Worm (Caenorhabditis elegans) whole organism, mixed stage, embryonic: ENCODE results near the gene gcn-1.

Source experiments
- M03D4.4 ChIP-seq: sonication (generic microtip); optimal IDR thresholded peaks from 2 replicates; lab custom pipeline; 2017; ENCODE audit warnings: mild to moderate bottlenecking, missing genetic modification characterization, missing compliant biosample characterization
- bed-3 ChIP-seq: fragments of 200-800 bp; sonication (Bioruptor generic); optimal IDR thresholded peaks from 3 replicates; lab custom pipeline; 2018; ENCODE audit warnings: mild to moderate bottlenecking, missing genetic modification characterization, moderate library complexity, missing compliant biosample characterization
- blmp-1 ChIP-seq: fragments of 150-350 bp; optimal IDR thresholded peaks from 2 replicates; lab custom pipeline; 2014; ENCODE audit warnings: missing biosample characterization, missing genetic modification characterization
- ceh-39 ChIP-seq: fragments of 150-350 bp; optimal IDR thresholded peaks from 2 replicates; lab custom pipeline; 2014; ENCODE audit warnings: missing biosample characterization, missing genetic modification characterization
- ceh-43 ChIP-seq: fragments of 200-800 bp; sonication (Bioruptor generic); optimal IDR thresholded peaks from 2 replicates; lab custom pipeline; 2018; ENCODE audit warnings: mild to moderate bottlenecking, missing genetic modification characterization, moderate library complexity, missing compliant biosample characterization
- ceh-83 ChIP-seq: fragments of 200-800 bp; sonication (Bioruptor generic); optimal IDR thresholded peaks from 2 replicates; lab custom pipeline; 2018; ENCODE audit warnings: mild to moderate bottlenecking, missing genetic modification characterization, missing compliant biosample characterization
- ces-1 ChIP-seq: fragments of 150-350 bp; optimal IDR thresholded peaks from 2 replicates; lab custom pipeline; 2014; ENCODE audit warnings: missing biosample characterization, missing genetic modification reagents, missing genetic modification characterization
- drap-1 ChIP-seq: fragments of 200-800 bp; sonication (Bioruptor generic); optimal IDR thresholded peaks from 3 replicates; lab custom pipeline; 2018; ENCODE audit warnings: mild to moderate bottlenecking, missing genetic modification characterization, missing compliant biosample characterization
- elt-1 ChIP-seq: sonication (generic microtip); optimal IDR thresholded peaks from 2 replicates; lab custom pipeline; 2017; ENCODE audit warnings: missing genetic modification characterization, mild to moderate bottlenecking, missing compliant biosample characterization, antibody characterized with exemption, moderate library complexity, borderline replicate concordance; ENCODE audit not compliant: insufficient read depth
- flh-1 ChIP-seq: fragments of 200-800 bp; sonication (Bioruptor generic); optimal IDR thresholded peaks from 2 replicates; lab custom pipeline; 2018; ENCODE audit warnings: mild to moderate bottlenecking, missing genetic modification characterization, moderate library complexity, missing compliant biosample characterization
- ham-2 ChIP-seq: fragments of 200-800 bp; sonication (Bioruptor generic); optimal IDR thresholded peaks from 2 replicates; lab custom pipeline; 2018; ENCODE audit warnings: mild to moderate bottlenecking, missing genetic modification characterization, missing compliant biosample characterization
- hlh-1 ChIP-seq: fragments of 150-350 bp; optimal IDR thresholded peaks from 2 replicates; lab custom pipeline; 2014; ENCODE audit warnings: missing biosample characterization, missing genetic modification reagents, missing genetic modification characterization
- lin-13 ChIP-seq: fragments of 150-350 bp; optimal IDR thresholded peaks from 2 replicates; lab custom pipeline; 2014; ENCODE audit warnings: missing biosample characterization, missing genetic modification characterization
- lin-32 ChIP-seq: fragments of 200-800 bp; sonication (Bioruptor generic); optimal IDR thresholded peaks from 2 replicates; lab custom pipeline; 2018; ENCODE audit warnings: mild to moderate bottlenecking, missing genetic modification characterization, missing compliant biosample characterization
- mab-5 ChIP-seq: fragments of 150-350 bp; optimal IDR thresholded peaks from 2 replicates; lab custom pipeline; 2014; ENCODE audit warnings: missing biosample characterization, missing genetic modification characterization
- mep-1 ChIP-seq: fragments of 150-350 bp; optimal IDR thresholded peaks from 2 replicates; lab custom pipeline; 2017; ENCODE audit warnings: missing biosample characterization, missing genetic modification reagents, missing genetic modification characterization, inconsistent platforms
- mls-2 ChIP-seq: sonication (generic microtip); optimal IDR thresholded peaks from 2 replicates; lab custom pipeline; 2016; ENCODE audit warnings: mild to moderate bottlenecking, missing genetic modification characterization, moderate library complexity, missing compliant biosample characterization
- nhr-12 ChIP-seq: fragments of 150-350 bp; optimal IDR thresholded peaks from 2 replicates; lab custom pipeline; 2014; ENCODE audit warnings: missing biosample characterization, missing genetic modification characterization
- nhr-2 ChIP-seq: fragments of 150-350 bp; optimal IDR thresholded peaks from 2 replicates; lab custom pipeline; 2014; ENCODE audit warnings: missing biosample characterization, missing genetic modification characterization
- nhr-237 ChIP-seq: fragments of 150-350 bp; optimal IDR thresholded peaks from 2 replicates; lab custom pipeline; 2014; ENCODE audit warnings: missing biosample characterization, missing genetic modification characterization
- nhr-28 ChIP-seq: fragments of 150-350 bp; optimal IDR thresholded peaks from 2 replicates; lab custom pipeline; 2014; ENCODE audit warnings: missing biosample characterization, missing genetic modification characterization
- nhr-76 ChIP-seq: sonication (generic microtip); optimal IDR thresholded peaks from 2 replicates; lab custom pipeline; 2017; ENCODE audit warnings: missing biosample characterization, missing genetic modification characterization
- pha-4 ChIP-seq: fragments of 150-350 bp; optimal IDR thresholded peaks from 2 replicates; lab custom pipeline; 2018; ENCODE audit warnings: missing biosample characterization, missing genetic modification reagents, missing genetic modification characterization
- tbx-8 ChIP-seq: fragments of 200-800 bp; sonication (Bioruptor generic); optimal IDR thresholded peaks from 2 replicates; lab custom pipeline; 2018; ENCODE audit warnings: mild to moderate bottlenecking, missing genetic modification characterization, moderate library complexity, missing compliant biosample characterization
- unc-120 ChIP-seq: sonication (generic microtip); optimal IDR thresholded peaks from 2 replicates; lab custom pipeline; 2017; ENCODE audit warnings: missing genetic modification characterization, missing compliant biosample characterization; ENCODE audit not compliant: poor library complexity, severe bottlenecking
- unc-39 ChIP-seq: fragments of 150-350 bp; optimal IDR thresholded peaks from 2 replicates; lab custom pipeline; 2014; ENCODE audit warnings: missing biosample characterization, missing genetic modification characterization

gcn-1 gene

ce11 chrIII:2211120-2211519 lies 59.4 kb downstream of the gcn-1 start, which contains the start of gene C39B5.14:
Gene C39B5.14 (plus strand): TSS chrIII:2211420.
- no peak for TF ChIP-seq elt-1
- TF ChIP-seq nhr-76 (tag; lab: Kevin White, UChicago): no peak
- no peak for TF ChIP-seq M03D4.4 (tag; lab: Kevin White, UChicago)
- no peak for TF ChIP-seq tbx-8 (GFP tag; lab: Kevin White, UChicago)
- no peak for TF ChIP-seq nhr-2 (tag; lab: Kevin White, UChicago)
- no peak for TF ChIP-seq unc-120 (tag; lab: Kevin White, UChicago)
- TF ChIP-seq ham-2 (GFP tag; lab: Kevin White, UChicago): no peak
- TF ChIP-seq drap-1 (GFP tag; lab: Kevin White, UChicago): no peak
- no peak for TF ChIP-seq mls-2 (tag; lab: Kevin White, UChicago)
- no peak for TF ChIP-seq nhr-28
- TF ChIP-seq nhr-12 (tag; lab: Kevin White, UChicago): no peak
- no peak for TF ChIP-seq nhr-237

- TF ChIP-seq mab-5 (tag; lab: Kevin White, UChicago) (no peak), ham-2 (GFP tag; lab: Kevin White, UChicago) (no peak), nhr-76 (tag; lab: Kevin White, UChicago) (no peak), ceh-43 (GFP tag; lab: Kevin White, UChicago) (no peak), ces-1 (GFP tag; lab: Kevin White, UChicago) (no peak), nhr-12 (tag; lab: Kevin White, UChicago) (no peak), lin-32 (GFP tag; lab: Kevin White, UChicago) (no peak), drap-1 (GFP tag; lab: Kevin White, UChicago) (no peak), nhr-2 (tag; lab: Kevin White, UChicago) (no peak), flh-1 (GFP tag; lab: Kevin White, UChicago) (no peak), elt-1 (no peak), pha-4 (tag; lab: Kevin White, UChicago) (no peak), M03D4.4 (tag; lab: Kevin White, UChicago) (no peak), mep-1 (tag; lab: Kevin White, UChicago) (no peak), ceh-83 (GFP tag; lab: Kevin White, UChicago) (no peak), lin-13 (no peak), blmp-1 (tag; lab: Kevin White, UChicago) (no peak), bed-3 (GFP tag; lab: Kevin White, UChicago) (no peak), ceh-39 (tag; lab: Kevin White, UChicago) (no peak)
Observed at ce11 chrIII:2212343-2212742, 60.6 kb downstream of the gcn-1 start.

ce11 chrIII:2219408-2219807 lies 67.7 kb downstream of the gcn-1 start, which contains the start of gene fbxa-12:
Gene fbxa-12 (plus strand): TSS chrIII:2219708.
- TF ChIP-seq mep-1 (tag; lab: Kevin White, UChicago) (no peak), ces-1 (GFP tag; lab: Kevin White, UChicago) (no peak), nhr-2 (tag; lab: Kevin White, UChicago) (no peak)

- TF ChIP-seq nhr-2 (tag; lab: Kevin White, UChicago): no peak
- no peak for TF ChIP-seq ceh-39 (tag; lab: Kevin White, UChicago)
- no peak for TF ChIP-seq unc-39 (tag; lab: Kevin White, UChicago)
- TF ChIP-seq ham-2 (GFP tag; lab: Kevin White, UChicago): no peak
- no peak for TF ChIP-seq lin-32 (GFP tag; lab: Kevin White, UChicago)
- no peak for TF ChIP-seq M03D4.4 (tag; lab: Kevin White, UChicago)
Observed at ce11 chrIII:2223932-2224331, 72.2 kb downstream of the gcn-1 start, which contains the start of gene srd-65. Gene srd-65 (minus strand): TSS chrIII:2224032.

- TF ChIP-seq drap-1 (GFP tag; lab: Kevin White, UChicago) (no peak), lin-32 (GFP tag; lab: Kevin White, UChicago) (no peak), ceh-83 (GFP tag; lab: Kevin White, UChicago) (no peak), M03D4.4 (tag; lab: Kevin White, UChicago) (no peak), ceh-39 (tag; lab: Kevin White, UChicago) (no peak), unc-39 (tag; lab: Kevin White, UChicago) (no peak), ham-2 (GFP tag; lab: Kevin White, UChicago) (no peak), mls-2 (tag; lab: Kevin White, UChicago) (no peak), ceh-43 (GFP tag; lab: Kevin White, UChicago) (no peak), hlh-1 (tag; lab: Kevin White, UChicago) (no peak), unc-120 (tag; lab: Kevin White, UChicago) (no peak), lin-13 (no peak), tbx-8 (GFP tag; lab: Kevin White, UChicago) (no peak), nhr-28 (no peak), mep-1 (tag; lab: Kevin White, UChicago) (no peak), nhr-76 (tag; lab: Kevin White, UChicago) (no peak)
Observed at ce11 chrIII:2224478-2224877, 72.7 kb downstream of the gcn-1 start, which contains the start of gene fbxa-38. Gene fbxa-38 (plus strand): TSS chrIII:2224672.
